Fruit fly (Drosophila melanogaster): Measurements from ENCODE around the gene Atac1.

Atac1 gene

dm6 chr2L:6971597-6972036 is 11.5 kb upstream of the Atac1 start, which contains the start of gene snRNP-U1-70K (continued):
- TF ChIP-seq ems (GFP tag; optimal IDR thresholded peaks at IDR 0.05) (no peak), CG1603 (tag; optimal IDR thresholded peaks at IDR 0.05) (no peak), CG9876 (GFP tag; optimal IDR thresholded peaks at IDR 0.05) (peak; percentile 31), chn (GFP tag; optimal IDR thresholded peaks at IDR 0.05) (peak; percentile 42), CG7745 (tag; optimal IDR thresholded peaks at IDR 0.05) (peak; percentile 0), CG7928 (GFP tag; optimal IDR thresholded peaks at IDR 0.05) (peak; percentile 46), CG42726 (GFP tag; IDR thresholded peaks at IDR 0.05; ENCODE audit: partially characterized antibody) (0 out of 2 replicates have a peak, but pooled peaks have one; percentile 15), CG11085 (GFP tag; IDR thresholded peaks at IDR 0.05) (0 out of 2 replicates have a peak, but pooled peaks have one; percentile 13), Abd-B (GFP tag; optimal IDR thresholded peaks at IDR 0.05) (peak; percentile 52), Pdp1 (GFP tag; optimal IDR thresholded peaks at IDR 0.05) (peak in 1 of 2 experiments; percentile 54), Ets97D (GFP tag; optimal IDR thresholded peaks at IDR 0.05) (peak; percentile 46), chif (GFP tag; optimal IDR thresholded peaks at IDR 0.05) (peak in 1 of 2 experiments; percentile 6), Myb (GFP tag; optimal IDR thresholded peaks at IDR 0.05) (peak; percentile 98), CG5180 (GFP tag; optimal IDR thresholded peaks at IDR 0.05) (no peak), MESR4 (GFP tag; optimal IDR thresholded peaks at IDR 0.05) (peak; percentile 90), CG13894 (tag; optimal IDR thresholded peaks at IDR 0.05) (no peak), Scr (GFP tag; IDR thresholded peaks at IDR 0.05; ENCODE audit: partially characterized antibody) (no peak), CG11247 (GFP tag; IDR thresholded peaks at IDR 0.05) (peak; percentile 19; the same call in 1 of the 2 replicates), CG3847 (GFP tag; IDR thresholded peaks at IDR 0.05) (peak; percentile 23; the same call in 1 of the 2 replicates), Med (GFP tag) (peak; percentile 83), rib (GFP tag; IDR thresholded peaks at IDR 0.05) (no peak), unc-4 (GFP tag; IDR thresholded peaks at IDR 0.05; ENCODE audit: partially characterized antibody) (peak; percentile 44; the same call in 1 of the 2 replicates), Nf-YC (tag; optimal IDR thresholded peaks at IDR 0.05) (no peak), crp (GFP tag; optimal IDR thresholded peaks at IDR 0.05) (no peak), Ets65A (GFP tag) (peak; percentile 7), CG10979 (tag; optimal IDR thresholded peaks at IDR 0.05) (no peak), Bdp1 (GFP tag; optimal IDR thresholded peaks at IDR 0.05) (no peak), CG3281 (GFP tag; optimal IDR thresholded peaks at IDR 0.05) (no peak), Opbp (GFP tag; IDR thresholded peaks at IDR 0.05; ENCODE audit: partially characterized antibody) (peak; percentile 20; the same call in 2 of the 3 replicates), Poxn (GFP tag; IDR thresholded peaks at IDR 0.05) (no peak), lilli (GFP tag; optimal IDR thresholded peaks at IDR 0.05) (peak; percentile 40), pzg (GFP tag; optimal IDR thresholded peaks at IDR 0.05) (peak; percentile 97), CG3995 (GFP tag; optimal IDR thresholded peaks at IDR 0.05) (peak; percentile 66), row (GFP tag; IDR thresholded peaks at IDR 0.05) (peak; percentile 42; the same call in 2 of the 3 replicates), bbx (GFP tag; IDR thresholded peaks at IDR 0.05; ENCODE audit: partially characterized antibody) (peak; percentile 10), CG6765 (GFP tag; optimal IDR thresholded peaks at IDR 0.05) (no peak), stwl (tag; optimal IDR thresholded peaks at IDR 0.05) (peak; percentile 93), Dref (GFP tag; IDR thresholded peaks at IDR 0.05) (peak; percentile 40), zfh1 (GFP tag; IDR thresholded peaks at IDR 0.05) (0 out of 3 replicates have a peak, but pooled peaks have one; percentile 7), CoRest (tag; optimal IDR thresholded peaks at IDR 0.05) (peak; percentile 26), Bgb (GFP tag; IDR thresholded peaks at IDR 0.05; ENCODE audit: partially characterized antibody) (peak; percentile 65), CG10321 (GFP tag; IDR thresholded peaks at IDR 0.05) (peak; percentile 93), Mad (GFP tag; optimal IDR thresholded peaks at IDR 0.05) (peak; percentile 43), CG1832 (GFP tag; optimal IDR thresholded peaks at IDR 0.05) (peak; percentile 35), CG33213 (GFP tag; optimal IDR thresholded peaks at IDR 0.05) (peak; percentile 40), CG9797 (GFP tag; optimal IDR thresholded peaks at IDR 0.05) (peak; percentile 94), kni (GFP tag; optimal IDR thresholded peaks at IDR 0.05) (peak; percentile 4), chm (GFP tag; IDR thresholded peaks at IDR 0.05) (no peak; the same call in 1 of the 2 replicates), Fer3 (tag; optimal IDR thresholded peaks at IDR 0.05) (no peak)
